Worm (Caenorhabditis elegans) whole organism, late embryonic: ENCODE measurements around the gene gst-13.

ENCODE experiments used
- K02D7.2 ChIP-seq: sonication (generic microtip); optimal IDR thresholded peaks from 2 replicates; lab custom pipeline; 2017; ENCODE audit warnings: mild to moderate bottlenecking, missing genetic modification characterization, missing compliant biosample characterization
- ahr-1 ChIP-seq: sonication (generic microtip); optimal IDR thresholded peaks from 2 replicates; lab custom pipeline; 2016; ENCODE audit warnings: missing genetic modification characterization, missing compliant biosample characterization
- ceh-18 ChIP-seq: sonication (generic microtip); optimal IDR thresholded peaks from 2 replicates; lab custom pipeline; 2016; ENCODE audit warnings: missing genetic modification characterization, missing compliant biosample characterization
- ceh-19 ChIP-seq: fragments of 200-800 bp; sonication (Bioruptor generic); optimal IDR thresholded peaks from 2 replicates; lab custom pipeline; 2018; ENCODE audit warnings: mild to moderate bottlenecking, missing genetic modification characterization, missing compliant biosample characterization
- ceh-24 ChIP-seq: sonication (generic microtip); optimal IDR thresholded peaks from 2 replicates; lab custom pipeline; 2016; ENCODE audit warnings: mild to moderate bottlenecking, missing genetic modification characterization, missing compliant biosample characterization
- ceh-30 ChIP-seq: fragments of 150-350 bp; optimal IDR thresholded peaks from 2 replicates; lab custom pipeline; 2014; ENCODE audit warnings: missing biosample characterization, missing genetic modification characterization
- ceh-31 ChIP-seq: sonication (generic microtip); optimal IDR thresholded peaks from 2 replicates; lab custom pipeline; 2016; ENCODE audit warnings: missing genetic modification characterization, missing compliant biosample characterization
- ceh-34 ChIP-seq: sonication (generic microtip); optimal IDR thresholded peaks from 2 replicates; lab custom pipeline; 2016; ENCODE audit warnings: mild to moderate bottlenecking, missing genetic modification characterization, missing compliant biosample characterization
- che-1 ChIP-seq: sonication (generic microtip); optimal IDR thresholded peaks from 2 replicates; lab custom pipeline; 2016; ENCODE audit warnings: mild to moderate bottlenecking, missing genetic modification characterization, missing compliant biosample characterization
- dmd-4 ChIP-seq: sonication (generic microtip); optimal IDR thresholded peaks from 2 replicates; lab custom pipeline; 2016; ENCODE audit warnings: borderline replicate concordance, missing genetic modification characterization, missing compliant biosample characterization
- elt-2 ChIP-seq: sonication (generic microtip); optimal IDR thresholded peaks from 2 replicates; lab custom pipeline; 2016; ENCODE audit warnings: missing genetic modification reagents, missing genetic modification characterization, missing compliant biosample characterization
- ets-4 ChIP-seq: sonication (generic microtip); optimal IDR thresholded peaks from 2 replicates; lab custom pipeline; 2016; ENCODE audit warnings: missing genetic modification characterization, missing compliant biosample characterization
- eyg-1 ChIP-seq: sonication (generic microtip); optimal IDR thresholded peaks from 2 replicates; lab custom pipeline; 2016; ENCODE audit warnings: missing genotype, missing genetic modification characterization, missing compliant biosample characterization
- fax-1 ChIP-seq: sonication (generic microtip); optimal IDR thresholded peaks from 2 replicates; lab custom pipeline; 2016; ENCODE audit warnings: missing genotype, missing genetic modification characterization, missing compliant biosample characterization
- fkh-10 ChIP-seq: fragments of 150-350 bp; optimal IDR thresholded peaks from 2 replicates; lab custom pipeline; 2014; ENCODE audit warnings: missing biosample characterization, missing genetic modification reagents, missing genetic modification characterization
- fkh-6 ChIP-seq: sonication (generic microtip); optimal IDR thresholded peaks from 2 replicates; lab custom pipeline; 2016; ENCODE audit warnings: missing genetic modification characterization, missing compliant biosample characterization
- gmeb-2 ChIP-seq: sonication (generic microtip); optimal IDR thresholded peaks from 2 replicates; lab custom pipeline; 2016; ENCODE audit warnings: missing genetic modification characterization, inconsistent platforms, missing compliant biosample characterization
- hlh-13 ChIP-seq: fragments of 200-800 bp; sonication (Bioruptor generic); optimal IDR thresholded peaks from 2 replicates; lab custom pipeline; 2018; ENCODE audit warnings: mild to moderate bottlenecking, missing genetic modification characterization, missing compliant biosample characterization
- hlh-30 ChIP-seq: sonication (generic microtip); optimal IDR thresholded peaks from 2 replicates; lab custom pipeline; 2017; ENCODE audit warnings: antibody characterized with exemption, missing genetic modification characterization, missing compliant biosample characterization; ENCODE audit not compliant: insufficient read depth
- hlh-6 ChIP-seq: sonication (generic microtip); optimal IDR thresholded peaks from 2 replicates; lab custom pipeline; 2016; ENCODE audit warnings: missing genotype, missing genetic modification characterization, missing compliant biosample characterization
- hlh-8 ChIP-seq: sonication (generic microtip); optimal IDR thresholded peaks from 2 replicates; lab custom pipeline; 2016; ENCODE audit warnings: missing genotype, missing genetic modification characterization, missing compliant biosample characterization
- lin-11 ChIP-seq: fragments of 200-800 bp; sonication (Bioruptor generic); optimal IDR thresholded peaks from 2 replicates; lab custom pipeline; 2018; ENCODE audit warnings: mild to moderate bottlenecking, missing genetic modification characterization, missing compliant biosample characterization
- madf-2 ChIP-seq: sonication (generic microtip); optimal IDR thresholded peaks from 2 replicates; lab custom pipeline; 2017; ENCODE audit warnings: missing genetic modification characterization, missing compliant biosample characterization
- nfya-1 ChIP-seq: sonication (generic microtip); optimal IDR thresholded peaks from 2 replicates; lab custom pipeline; 2017; ENCODE audit warnings: missing genetic modification characterization, mild to moderate bottlenecking, missing compliant biosample characterization, antibody characterized with exemption, moderate library complexity
- nhr-11 ChIP-seq: fragments of 150-350 bp; optimal IDR thresholded peaks from 2 replicates; lab custom pipeline; 2014; ENCODE audit warnings: missing biosample characterization, missing genetic modification characterization
- nhr-232 ChIP-seq: sonication (generic microtip); optimal IDR thresholded peaks from 2 replicates; lab custom pipeline; 2016; ENCODE audit warnings: missing genetic modification characterization, missing compliant biosample characterization
- npax-4 ChIP-seq: sonication (generic microtip); optimal IDR thresholded peaks from 2 replicates; lab custom pipeline; 2016; ENCODE audit warnings: missing genetic modification characterization, missing compliant biosample characterization
- odd-2 ChIP-seq: sonication (generic microtip); optimal IDR thresholded peaks from 2 replicates; lab custom pipeline; 2017; ENCODE audit warnings: antibody characterized with exemption, mild to moderate bottlenecking, missing genetic modification characterization, missing compliant biosample characterization
- pha-4 ChIP-seq: fragments of 150-350 bp; optimal IDR thresholded peaks from 2 replicates; lab custom pipeline; 2018; ENCODE audit warnings: missing biosample characterization, missing genetic modification reagents, missing genetic modification characterization
- pros-1 ChIP-seq: fragments of 150-350 bp; optimal IDR thresholded peaks from 2 replicates; lab custom pipeline; 2014; ENCODE audit warnings: missing biosample characterization, missing genetic modification reagents, missing genetic modification characterization
- ref-2 ChIP-seq: sonication (generic microtip); optimal IDR thresholded peaks from 2 replicates; lab custom pipeline; 2016; ENCODE audit warnings: missing genetic modification characterization, missing compliant biosample characterization
- rnt-1 ChIP-seq: sonication (generic microtip); optimal IDR thresholded peaks from 2 replicates; lab custom pipeline; 2016; ENCODE audit warnings: missing genetic modification characterization, missing compliant biosample characterization
- sdc-2 ChIP-seq: sonication (generic microtip); optimal IDR thresholded peaks from 2 replicates; lab custom pipeline; 2016; ENCODE audit warnings: missing genotype, missing genetic modification characterization, missing compliant biosample characterization
- sox-2 ChIP-seq: fragments of 200-800 bp; sonication (Bioruptor generic); IDR thresholded peaks from 2 replicates; pipeline ENCODE4 v1.3.6; 2022; ENCODE audit warnings: missing genetic modification reagents, missing genetic modification characterization, missing compliant biosample characterization
- sox-4 ChIP-seq: sonication (generic microtip); optimal IDR thresholded peaks from 2 replicates; lab custom pipeline; 2017; ENCODE audit warnings: mild to moderate bottlenecking, missing genetic modification characterization, inconsistent platforms, missing compliant biosample characterization
- syd-9 ChIP-seq: sonication (generic microtip); optimal IDR thresholded peaks from 2 replicates; lab custom pipeline; 2016; ENCODE audit warnings: mild to moderate bottlenecking, missing genetic modification characterization, moderate library complexity, missing compliant biosample characterization
- tbx-7 ChIP-seq: sonication (generic microtip); optimal IDR thresholded peaks from 2 replicates; lab custom pipeline; 2016; ENCODE audit warnings: missing genotype, missing genetic modification characterization, missing compliant biosample characterization
- ttx-3 ChIP-seq: sonication (generic microtip); optimal IDR thresholded peaks from 2 replicates; lab custom pipeline; 2016; ENCODE audit warnings: missing genetic modification reagents, missing genetic modification characterization, missing compliant biosample characterization
- unc-86 ChIP-seq: sonication (generic microtip); optimal IDR thresholded peaks from 2 replicates; lab custom pipeline; 2016; ENCODE audit warnings: missing genetic modification characterization, missing compliant biosample characterization
- zip-5 ChIP-seq: sonication (generic microtip); optimal IDR thresholded peaks from 2 replicates; lab custom pipeline; 2016; ENCODE audit warnings: missing genetic modification characterization, missing compliant biosample characterization
- ztf-16 ChIP-seq: sonication (generic microtip); optimal IDR thresholded peaks from 2 replicates; lab custom pipeline; 2017; ENCODE audit warnings: missing genetic modification characterization, missing compliant biosample characterization

gst-13 gene

ce11 chrII:9194195-9194594 is 37.1 kb upstream of the gst-13 start, which contains the start of gene twk-4:
Gene twk-4, minus strand, starts transcription at chrII:9194295.
- no peak for TF ChIP-seq npax-4

ce11 chrII:9196325-9196724 is 34.9 kb upstream of the gst-13 start:
- TF ChIP-seq lin-11 (tag; lab: Kevin White, UChicago) (no peak), sdc-2 (tag; lab: Kevin White, UChicago) (no peak), ceh-34 (tag; lab: Kevin White, UChicago) (no peak), ahr-1 (tag; lab: Kevin White, UChicago) (no peak), ttx-3 (tag; lab: Kevin White, UChicago) (no peak), ceh-18 (no peak), nhr-232 (no peak), che-1 (tag; lab: Kevin White, UChicago) (no peak), elt-2 (tag; lab: Kevin White, UChicago) (no peak), pha-4 (no peak), ceh-24 (tag; lab: Kevin White, UChicago) (no peak), nhr-11 (tag; lab: Kevin White, UChicago) (no peak), tbx-7 (tag; lab: Kevin White, UChicago) (no peak), npax-4 (no peak), ets-4 (tag; lab: Kevin White, UChicago) (no peak), pros-1 (no peak), eyg-1 (no peak), zip-5 (tag; lab: Kevin White, UChicago) (no peak), hlh-30 (tag; lab: Kevin White, UChicago) (no peak), ztf-16 (tag; lab: Kevin White, UChicago) (no peak)

ce11 chrII:9197212-9197611 is 34.0 kb upstream of the gst-13 start, which contains the start of gene let-23:
Gene let-23, plus strand, starts transcription at chrII:9197512.
- TF ChIP-seq hlh-6 (tag; lab: Kevin White, UChicago), result no peak
- no peak for TF ChIP-seq syd-9
- no peak for TF ChIP-seq unc-86 (tag; lab: Kevin White, UChicago)
- no peak for TF ChIP-seq sox-2 (GFP tag; lab: Robert Waterston, UW)
- TF ChIP-seq, all 69 proteins: peak for 0

ce11 chrII:9210076-9210475 is 21.2 kb upstream of the gst-13 start, which contains the start of gene ZK1067.4:
Gene ZK1067.4, plus strand, starts transcription at chrII:9210376.
- TF ChIP-seq madf-2 (no peak), dmd-4 (tag; lab: Kevin White, UChicago) (no peak), fax-1 (tag; lab: Kevin White, UChicago) (no peak), ceh-18 (no peak), ets-4 (tag; lab: Kevin White, UChicago) (no peak), hlh-13 (no peak), ceh-19 (GFP tag; lab: Kevin White, UChicago) (no peak), ceh-31 (tag; lab: Kevin White, UChicago) (no peak), K02D7.2 (tag; lab: Kevin White, UChicago) (no peak)

ce11 chrII:9211684-9212083 is 19.6 kb upstream of the gst-13 start:
- no peak for TF ChIP-seq nhr-232
- no peak for TF ChIP-seq syd-9
- TF ChIP-seq sox-4 (tag; lab: Kevin White, UChicago), result no peak
- TF ChIP-seq fkh-6 (tag; lab: Kevin White, UChicago), result no peak
- TF ChIP-seq hlh-13, result no peak
- no peak for TF ChIP-seq ceh-30 (tag; lab: Kevin White, UChicago)
- TF ChIP-seq gmeb-2 (tag; lab: Kevin White, UChicago), result no peak
- no peak for TF ChIP-seq lin-11 (tag; lab: Kevin White, UChicago)
- TF ChIP-seq hlh-8 (tag; lab: Kevin White, UChicago), result no peak
- TF ChIP-seq ceh-31 (tag; lab: Kevin White, UChicago), result no peak
- TF ChIP-seq fkh-10 (GFP tag; lab: Kevin White, UChicago), result no peak
- TF ChIP-seq eyg-1, result no peak
- no peak for TF ChIP-seq nfya-1 (tag; lab: Kevin White, UChicago)
- TF ChIP-seq rnt-1 (tag; lab: Kevin White, UChicago), result no peak
- no peak for TF ChIP-seq ref-2 (tag; lab: Kevin White, UChicago)
- TF ChIP-seq odd-2 (tag; lab: Kevin White, UChicago), result no peak
- no peak for TF ChIP-seq ceh-18
